Worm (Caenorhabditis elegans) whole organism, L2 larva: ENCODE data around the gene Y43F8C.13.

ENCODE experiments used
- Y55F3AM.14 ChIP-seq: fragments of 200-800 bp; sonication (Bioruptor generic); optimal IDR thresholded peaks from 2 replicates; lab custom pipeline; 2018; ENCODE audit warnings: mild to moderate bottlenecking, missing genetic modification characterization, missing compliant biosample characterization
- alr-1 ChIP-seq: fragments of 150-350 bp; optimal IDR thresholded peaks from 2 replicates; lab custom pipeline; 2014; ENCODE audit warnings: missing biosample characterization, missing genetic modification characterization
- ama-1 ChIP-seq: fragments of 150-350 bp; optimal IDR thresholded peaks from 2 replicates; lab custom pipeline; 2018; ENCODE audit warnings: inconsistent platforms
- blmp-1 ChIP-seq: sonication (generic microtip); optimal IDR thresholded peaks from 2 replicates; lab custom pipeline; 2017; ENCODE audit warnings: missing genetic modification characterization, mild to moderate bottlenecking, missing compliant biosample characterization, antibody characterized with exemption, moderate library complexity; ENCODE audit not compliant: insufficient read depth
- ceh-16 ChIP-seq: fragments of 150-350 bp; optimal IDR thresholded peaks from 2 replicates; lab custom pipeline; 2014; ENCODE audit warnings: missing biosample characterization, missing genetic modification characterization
- ceh-82 ChIP-seq: fragments of 150-350 bp; optimal IDR thresholded peaks from 2 replicates; lab custom pipeline; 2014; ENCODE audit warnings: missing biosample characterization, missing genetic modification characterization
- egl-27 ChIP-seq: sonication (generic microtip); optimal IDR thresholded peaks from 3 replicates; lab custom pipeline; 2017; ENCODE audit warnings: missing biosample characterization, missing genetic modification reagents, missing genetic modification characterization
- elt-1 ChIP-seq: fragments of 150-350 bp; optimal IDR thresholded peaks from 2 replicates; lab custom pipeline; 2014; ENCODE audit warnings: missing biosample characterization, missing genetic modification characterization
- elt-3 ChIP-seq: sonication (generic microtip); optimal IDR thresholded peaks from 2 replicates; lab custom pipeline; 2017; ENCODE audit warnings: missing biosample characterization, missing genetic modification characterization
- fos-1 ChIP-seq: fragments of 150-350 bp; optimal IDR thresholded peaks from 2 replicates; lab custom pipeline; 2014; ENCODE audit warnings: missing biosample characterization, missing genetic modification characterization
- gmeb-1 ChIP-seq: fragments of 150-350 bp; optimal IDR thresholded peaks from 2 replicates; lab custom pipeline; 2014; ENCODE audit warnings: missing biosample characterization, missing genetic modification characterization
- lin-13 ChIP-seq: fragments of 150-350 bp; optimal IDR thresholded peaks from 2 replicates; lab custom pipeline; 2014; ENCODE audit warnings: missing biosample characterization, missing genetic modification reagents, missing genetic modification characterization
- lin-39 ChIP-seq: fragments of 150-350 bp; optimal IDR thresholded peaks from 2 replicates; lab custom pipeline; 2014; ENCODE audit warnings: missing biosample characterization, missing genetic modification reagents, missing genetic modification characterization
- lsy-2 ChIP-seq, 2 experiments: fragments of 150-350 bp in 1 of 2; sonication (generic microtip) in 1 of 2; optimal IDR thresholded peaks; 2 replicates each; lab custom pipeline; 2014 to 2017; ENCODE audit warnings: missing biosample characterization in 2 of 2, missing genetic modification characterization in 2 of 2
- mbf-1 ChIP-seq: sonication (generic microtip); optimal IDR thresholded peaks from 2 replicates; lab custom pipeline; 2017; ENCODE audit warnings: missing biosample characterization, missing genetic modification characterization
- mdl-1 ChIP-seq, 2 experiments: fragments of 150-350 bp in 1 of 2; sonication (generic microtip) in 1 of 2; optimal IDR thresholded peaks; 2 replicates each; lab custom pipeline; 2017; ENCODE audit warnings: missing biosample characterization in 2 of 2, missing genetic modification characterization in 2 of 2
- nhr-10 ChIP-seq: sonication (generic microtip); optimal IDR thresholded peaks from 2 replicates; lab custom pipeline; 2017; ENCODE audit warnings: missing biosample characterization, missing genetic modification characterization
- nhr-11 ChIP-seq: fragments of 150-350 bp; optimal IDR thresholded peaks from 2 replicates; lab custom pipeline; 2014; ENCODE audit warnings: missing biosample characterization, missing genetic modification characterization
- nhr-12 ChIP-seq: fragments of 150-350 bp; optimal IDR thresholded peaks from 2 replicates; lab custom pipeline; 2014; ENCODE audit warnings: missing biosample characterization, missing genetic modification characterization
- nhr-21 ChIP-seq: fragments of 150-350 bp; optimal IDR thresholded peaks from 2 replicates; lab custom pipeline; 2014; ENCODE audit warnings: missing biosample characterization, missing genetic modification characterization
- nhr-23 ChIP-seq: fragments of 150-350 bp; optimal IDR thresholded peaks from 2 replicates; lab custom pipeline; 2014; ENCODE audit warnings: missing biosample characterization, missing genetic modification reagents, missing genetic modification characterization
- nhr-77 ChIP-seq: fragments of 150-350 bp; optimal IDR thresholded peaks from 2 replicates; lab custom pipeline; 2014; ENCODE audit warnings: missing biosample characterization, missing genetic modification characterization
- peb-1 ChIP-seq: fragments of 150-350 bp; optimal IDR thresholded peaks from 2 replicates; lab custom pipeline; 2014; ENCODE audit warnings: missing biosample characterization, missing genetic modification characterization
- sem-4 ChIP-seq: fragments of 150-350 bp; optimal IDR thresholded peaks from 2 replicates; lab custom pipeline; 2014; ENCODE audit warnings: missing biosample characterization, missing genetic modification reagents, missing genetic modification characterization
- skn-1 ChIP-seq: sonication (generic microtip); optimal IDR thresholded peaks from 2 replicates; lab custom pipeline; 2017; ENCODE audit warnings: missing biosample characterization, missing genetic modification characterization
- sma-9 ChIP-seq, 2 experiments: fragments of 150-350 bp in 1 of 2; sonication (generic microtip) in 1 of 2; optimal IDR thresholded peaks; 2 replicates each; lab custom pipeline; 2014 to 2016; ENCODE audit warnings: missing genetic modification characterization in 2 of 2, mild to moderate bottlenecking in 1 of 2, missing biosample characterization in 1 of 2, missing compliant biosample characterization in 1 of 2, missing genetic modification reagents in 1 of 2, moderate library complexity in 1 of 2
- snpc-4 ChIP-seq: fragments of 150-350 bp; optimal IDR thresholded peaks from 2 replicates; lab custom pipeline; 2014; ENCODE audit warnings: missing biosample characterization, missing genetic modification characterization
- unc-39 ChIP-seq: fragments of 150-350 bp; optimal IDR thresholded peaks from 2 replicates; lab custom pipeline; 2014; ENCODE audit warnings: missing biosample characterization, missing genetic modification characterization
- unc-55 ChIP-seq: fragments of 150-350 bp; sonication (generic microtip); optimal IDR thresholded peaks from 3 replicates; lab custom pipeline; 2014; ENCODE audit warnings: missing biosample characterization, missing genetic modification reagents, missing genetic modification characterization
- unc-62 ChIP-seq: fragments of 150-350 bp; optimal IDR thresholded peaks from 2 replicates; lab custom pipeline; 2014; ENCODE audit warnings: missing biosample characterization, missing genetic modification reagents, missing genetic modification characterization
- zag-1 ChIP-seq: fragments of 150-350 bp; optimal IDR thresholded peaks from 2 replicates; lab custom pipeline; 2014; ENCODE audit warnings: missing biosample characterization, missing genetic modification characterization
- ztf-1 ChIP-seq: fragments of 200-800 bp; sonication (Bioruptor generic); conservative IDR thresholded peaks from 2 replicates; pipeline ENCODE4 v1.3.6; 2022; ENCODE audit warnings: missing genetic modification characterization, missing compliant biosample characterization
- ztf-11 ChIP-seq: sonication (generic microtip); optimal IDR thresholded peaks from 2 replicates; lab custom pipeline; 2017; ENCODE audit warnings: missing biosample characterization, missing genetic modification characterization

Y43F8C.13 gene

ce11 chrV:19737458-19737857, 40.3 kb upstream of the Y43F8C.13 start, which contains the start of gene W04E12.7:
W04E12.7 (minus strand) TSS chrV:19737558.
- TF ChIP-seq elt-3 (tag; lab: Kevin White, UChicago) (no peak), nhr-77 (no peak), ama-1 (no peak), fos-1 (tag; lab: Kevin White, UChicago) (no peak), ceh-16 (no peak), unc-39 (tag; lab: Kevin White, UChicago) (no peak), Y55F3AM.14 (GFP tag; lab: Kevin White, UChicago) (no peak)

DNA sequence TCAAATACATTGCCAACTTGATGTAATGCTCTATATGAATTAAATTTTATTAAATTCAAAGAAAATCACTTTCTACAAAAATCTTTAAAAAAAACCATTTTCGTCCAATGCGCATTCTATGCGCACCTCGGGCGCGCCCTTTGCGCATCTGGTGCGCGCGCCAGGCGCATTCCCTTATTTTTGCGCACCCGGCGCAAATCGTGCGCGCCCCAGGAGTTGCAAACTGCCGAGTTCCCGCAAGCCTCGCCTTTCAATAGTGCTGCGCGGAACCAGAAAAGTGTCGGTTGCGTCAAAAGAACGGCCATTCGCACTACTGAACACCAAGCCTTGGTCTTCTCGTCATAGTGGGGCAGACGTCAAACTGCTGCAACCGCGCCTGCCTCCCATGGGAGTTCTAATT, 36.5 kb upstream of the Y43F8C.13 start:
- TF ChIP-seq fos-1 (tag; lab: Kevin White, UChicago) (no peak), nhr-21 (tag; lab: Kevin White, UChicago) (no peak), nhr-11 (no peak), lin-13 (GFP tag; lab: Kevin White, UChicago) (no peak), lsy-2 (tag; optimal IDR thresholded peaks at IDR 0.05; lab: Kevin White, UChicago) (no peak), ztf-11 (tag; lab: Kevin White, UChicago) (no peak), nhr-12 (tag; lab: Kevin White, UChicago) (no peak), ceh-16 (no peak), gmeb-1 (no peak), unc-62 (GFP tag; lab: Kevin White, UChicago) (no peak), mbf-1 (tag; lab: Kevin White, UChicago) (no peak), elt-3 (tag; lab: Kevin White, UChicago) (no peak), egl-27 (tag; lab: Kevin White, UChicago) (no peak), lin-39 (tag; lab: Kevin White, UChicago) (no peak), ama-1 (no peak), sem-4 (tag; lab: Kevin White, UChicago) (no peak), sma-9 (GFP tag; optimal IDR thresholded peaks at IDR 0.05; lab: Kevin White, UChicago) (no peak), sma-9 (tag; optimal IDR thresholded peaks at IDR 0.05; lab: Kevin White, UChicago) (no peak)

DNA sequence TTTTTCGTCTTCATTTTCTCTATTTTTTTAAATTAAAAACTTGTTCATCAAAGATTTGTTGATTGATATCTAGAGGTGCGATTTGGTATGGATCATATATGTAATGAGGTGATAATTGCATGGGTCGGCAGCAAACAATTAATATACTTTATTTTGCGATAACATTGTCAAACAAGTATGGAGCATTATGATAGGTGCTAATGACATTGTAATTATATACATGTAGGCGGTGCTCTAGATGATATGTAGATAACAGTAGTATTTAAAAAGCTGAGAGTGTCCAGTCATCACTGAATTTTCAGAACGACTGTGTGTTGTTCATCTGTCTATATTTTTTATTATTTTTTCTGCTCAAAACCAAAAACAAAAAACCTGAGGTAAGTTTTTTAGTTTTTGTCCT, 33.1 kb upstream of the Y43F8C.13 start, which contains the start of gene Y116F11A.1:
TSS of gene Y116F11A.1 (plus strand) at position 301 of the 400 bp plus-strand sequence.
- TF ChIP-seq gmeb-1, result no peak
- TF ChIP-seq zag-1 (tag; lab: Kevin White, UChicago), result no peak
- TF ChIP-seq alr-1 (tag; lab: Kevin White, UChicago), result no peak
- TF ChIP-seq nhr-10, result no peak
- no peak for TF ChIP-seq mdl-1 (tag; optimal IDR thresholded peaks at IDR 0.05; lab: Kevin White, UChicago)
- no peak for TF ChIP-seq nhr-21 (tag; lab: Kevin White, UChicago)
- no peak for TF ChIP-seq egl-27 (tag; lab: Kevin White, UChicago)
- no peak for TF ChIP-seq elt-3 (tag; lab: Kevin White, UChicago)
- no peak for TF ChIP-seq nhr-77
- TF ChIP-seq elt-1 (tag; lab: Kevin White, UChicago), result no peak
- TF ChIP-seq snpc-4, result no peak
- no peak for TF ChIP-seq peb-1 (tag; lab: Kevin White, UChicago)
- no peak for TF ChIP-seq Y55F3AM.14 (GFP tag; lab: Kevin White, UChicago)
- no peak for TF ChIP-seq sem-4 (tag; lab: Kevin White, UChicago)
- TF ChIP-seq skn-1 (tag; lab: Kevin White, UChicago), result no peak
- no peak for TF ChIP-seq unc-55 (GFP tag; lab: Kevin White, UChicago)
- no peak for TF ChIP-seq unc-39 (tag; lab: Kevin White, UChicago)
- TF ChIP-seq ztf-1, result no peak
- no peak for TF ChIP-seq nhr-11

DNA sequence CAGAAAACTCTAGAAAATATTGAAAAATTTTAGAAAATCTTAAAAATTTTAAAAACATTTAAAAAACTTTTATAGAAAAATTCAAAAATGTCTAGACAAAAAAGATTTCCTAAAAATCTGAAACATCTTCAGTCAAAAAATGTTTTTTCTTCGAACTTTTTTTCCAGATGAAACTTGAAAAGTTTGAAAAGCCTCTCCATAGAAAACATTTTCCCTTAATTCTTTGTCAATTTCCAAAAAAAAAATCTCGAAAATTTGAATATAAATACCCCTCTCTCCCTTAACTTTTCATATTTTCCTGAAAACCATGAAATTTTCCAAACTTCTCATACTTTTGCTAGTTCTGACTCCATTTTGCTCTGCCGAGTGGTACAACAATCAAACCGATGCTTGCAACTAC, 31.5 kb upstream of the Y43F8C.13 start, which contains the start of gene Y116F11A.3:
TSS of gene Y116F11A.3 (plus strand) at position 301 of the 400 bp plus-strand sequence.
- no peak for TF ChIP-seq nhr-23
- TF ChIP-seq ceh-82, result no peak
- no peak for TF ChIP-seq peb-1 (tag; lab: Kevin White, UChicago)

- peak; percentile 54 for TF ChIP-seq lin-13 (GFP tag; lab: Kevin White, UChicago)
- no peak for TF ChIP-seq blmp-1
Observed at ce11 chrV:19727990-19728389, 30.8 kb upstream of the Y43F8C.13 start.
